Worm (Caenorhabditis elegans): ENCODE results near the gene Y116F11A.1.

The Y116F11A.1 gene

DNA sequence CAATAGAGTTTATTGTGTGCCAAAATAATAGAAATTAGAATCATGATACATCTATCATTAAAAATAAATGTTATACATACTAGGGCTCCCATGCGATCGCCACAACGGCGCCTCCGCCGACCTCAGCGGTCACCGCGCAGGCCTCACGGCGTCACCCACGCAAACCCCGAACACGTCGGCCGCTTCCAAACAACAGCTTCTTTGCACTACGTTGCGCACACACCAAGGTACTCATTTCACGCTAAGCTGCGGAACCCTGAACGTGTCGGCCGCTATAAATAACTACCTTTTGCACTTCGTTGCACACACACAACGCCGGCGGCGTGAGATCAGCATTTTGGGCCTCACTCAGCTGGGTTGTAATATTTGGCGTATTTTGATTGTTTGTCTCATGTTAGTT is 28.9 kb downstream of the Y116F11A.1 start:
- TF ChIP-seq aha-1 (tag) (peak; percentile 77), nhr-237 (tag; optimal IDR thresholded peaks at IDR 0.05) (no peak), set-16 (GFP tag; IDR thresholded peaks at IDR 0.05) (peak; percentile 77)

DNA sequence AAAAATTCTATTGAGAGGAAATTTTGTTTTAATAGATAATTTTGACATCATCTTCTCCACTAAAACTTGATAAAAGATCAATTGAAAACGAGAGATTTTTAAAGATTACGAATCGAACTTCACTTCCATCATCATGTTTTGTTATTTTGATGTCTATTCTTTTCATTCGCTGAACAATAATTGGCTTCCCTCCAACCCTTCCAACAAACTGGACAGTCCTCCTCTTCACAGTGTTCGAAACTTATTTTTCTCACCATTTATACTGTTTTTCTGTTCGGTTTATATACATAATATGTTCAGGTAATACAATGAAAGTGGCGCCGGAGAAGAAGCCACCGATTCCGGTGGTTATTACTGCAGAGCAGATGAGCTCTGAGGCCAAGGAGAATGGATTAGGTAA is 30.4 kb downstream of the Y116F11A.1 start, which contains the start of gene M162.5:
Gene M162.5, plus strand, starts transcription at position 301 of the 400 bp plus-strand sequence.
- TF ChIP-seq vab-7 (GFP tag; IDR thresholded peaks at IDR 0.05) (no peak), dmd-8 (GFP tag; IDR thresholded peaks at IDR 0.05) (no peak), ama-1 (optimal IDR thresholded peaks at IDR 0.05) (no peak), lin-29 (GFP tag; IDR thresholded peaks at IDR 0.05) (no peak), ces-1 (GFP tag; optimal IDR thresholded peaks at IDR 0.05) (no peak), nhr-76 (tag; optimal IDR thresholded peaks at IDR 0.05) (no peak), daf-12 (tag; optimal IDR thresholded peaks at IDR 0.05) (no peak), aha-1 (tag) (peak; percentile 42), mxl-3 (GFP tag; optimal IDR thresholded peaks at IDR 0.05) (no peak)

DNA sequence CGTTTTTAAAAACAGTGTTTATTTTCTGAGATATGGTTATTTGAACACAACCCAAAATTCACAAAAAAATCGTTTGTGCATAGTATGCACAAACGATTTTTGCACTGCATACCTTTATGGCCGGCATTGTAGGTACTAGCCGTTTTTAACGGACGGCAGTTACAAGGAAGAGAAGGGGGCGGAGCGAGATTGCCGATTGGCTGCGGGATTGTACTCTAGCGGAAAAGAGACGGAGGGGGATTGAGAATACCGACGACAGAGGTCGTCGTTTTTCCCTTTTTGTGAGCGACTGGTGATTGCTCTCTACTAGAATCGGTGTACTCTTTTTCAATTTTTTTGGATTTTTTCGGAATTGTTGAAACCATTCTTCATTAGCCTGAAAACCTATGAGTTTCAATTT is 37.3 kb downstream of the Y116F11A.1 start:
- TF ChIP-seq duxl-1 (tag; optimal IDR thresholded peaks at IDR 0.05; ENCODE audit: poor library complexity) (peak; percentile 54), Y48G9A.11 (GFP tag; IDR thresholded peaks at IDR 0.05) (no peak)

DNA sequence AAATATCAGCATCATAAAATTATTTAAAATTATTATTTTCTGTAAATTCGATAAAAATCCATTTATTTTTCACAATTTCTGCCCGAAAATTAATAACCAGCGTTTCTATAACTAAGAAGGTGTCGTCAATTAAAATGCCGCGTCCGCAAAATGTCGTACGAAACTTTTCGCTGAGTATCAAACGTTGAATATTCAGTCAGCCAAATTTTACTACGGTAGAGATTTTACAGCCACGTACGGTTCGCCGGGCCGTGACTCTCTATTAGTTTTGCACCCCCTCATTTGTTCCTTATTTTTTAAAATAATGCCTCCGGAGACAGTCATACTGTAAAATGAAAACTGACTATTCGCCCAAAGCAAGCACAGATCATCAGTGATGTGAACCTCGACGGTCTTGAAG is 40.5 kb downstream of the Y116F11A.1 start:
- TF ChIP-seq unc-130 (GFP tag; optimal IDR thresholded peaks at IDR 0.05): peak; percentile 49

DNA sequence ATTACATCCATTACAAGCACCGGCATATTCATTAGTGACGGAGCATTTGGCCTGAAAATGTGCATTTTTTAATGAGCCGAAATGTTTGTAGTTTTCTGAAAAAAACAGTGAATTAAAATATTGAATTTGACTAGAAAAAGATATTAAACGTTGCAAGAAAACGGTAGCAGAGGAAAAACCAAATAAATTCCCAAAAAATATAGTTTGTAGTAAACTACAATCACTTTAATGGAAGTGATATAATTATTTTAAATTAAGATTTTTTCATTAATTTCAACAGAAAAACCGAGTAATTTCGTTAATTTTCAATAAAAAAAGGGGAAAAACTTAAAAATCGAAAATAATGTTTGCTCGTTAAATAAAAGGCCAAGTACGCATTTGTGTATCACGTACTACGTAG is 41.3 kb downstream of the Y116F11A.1 start, which contains the start of gene M162.15:
Gene M162.15, minus strand, starts transcription at position 101 of the 400 bp plus-strand sequence.
- no peak for TF ChIP-seq unc-39 (tag; optimal IDR thresholded peaks at IDR 0.05)
- TF ChIP-seq unc-130 (GFP tag; optimal IDR thresholded peaks at IDR 0.05): no peak
- TF ChIP-seq nhr-76 (tag; optimal IDR thresholded peaks at IDR 0.05): no peak
- TF ChIP-seq nhr-42 (GFP tag; IDR thresholded peaks at IDR 0.05): no peak
- no peak for TF ChIP-seq R02D3.7 (tag; optimal IDR thresholded peaks at IDR 0.05)
- no peak for TF ChIP-seq zip-11 (GFP tag; IDR thresholded peaks at IDR 0.05)
- TF ChIP-seq T20F7.1 (GFP tag; optimal IDR thresholded peaks at IDR 0.05): no peak
- TF ChIP-seq F49E8.2 (tag; optimal IDR thresholded peaks at IDR 0.05; ENCODE audit: borderline replicate concordance): no peak
- TF ChIP-seq arid-1 (GFP tag; conservative IDR thresholded peaks at IDR 0.05): no peak
- TF ChIP-seq ZK546.5 (tag; optimal IDR thresholded peaks at IDR 0.05): no peak
- TF ChIP-seq nhr-41 (GFP tag; IDR thresholded peaks at IDR 0.05): no peak
- no peak for TF ChIP-seq daf-19 (GFP tag; conservative IDR thresholded peaks at IDR 0.05)
- no peak for TF ChIP-seq zip-2 (tag; optimal IDR thresholded peaks at IDR 0.05)
- no peak for TF ChIP-seq mes-2 (tag; optimal IDR thresholded peaks at IDR 0.05; ENCODE audit: poor library complexity, severe bottlenecking)
- no peak for TF ChIP-seq snpc-4 (tag; optimal IDR thresholded peaks at IDR 0.05)
- TF ChIP-seq lin-38 (GFP tag; IDR thresholded peaks at IDR 0.05): no peak
- no peak for TF ChIP-seq zfp-2 (tag; optimal IDR thresholded peaks at IDR 0.05)
- no peak for TF ChIP-seq lin-29 (GFP tag; IDR thresholded peaks at IDR 0.05)
- no peak for TF ChIP-seq hlh-11 (tag; optimal IDR thresholded peaks at IDR 0.05)
- TF ChIP-seq ZK337.2 (GFP tag; IDR thresholded peaks at IDR 0.05): no peak

DNA sequence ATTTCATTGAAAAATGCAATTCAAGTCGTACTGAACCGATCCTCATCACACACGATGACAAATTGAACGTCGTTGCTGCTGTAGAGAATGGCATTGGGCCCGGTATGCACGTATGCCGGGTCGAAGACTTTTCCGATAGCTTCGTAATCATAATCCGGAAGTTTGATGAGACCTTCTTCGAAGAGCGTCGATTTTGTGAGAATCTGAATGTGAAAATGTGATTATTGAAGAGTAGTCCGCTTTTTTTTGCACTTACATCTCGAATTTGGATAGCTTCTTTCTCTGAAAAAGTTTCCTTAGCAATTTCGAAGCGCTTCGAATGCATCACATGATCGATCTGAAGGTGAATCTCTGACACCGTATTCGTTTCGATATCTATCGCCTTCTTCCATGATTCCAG is 46.8 kb downstream of the Y116F11A.1 start, which contains the start of gene fbxa-118:
Gene fbxa-118, minus strand, starts transcription at position 101 of the 400 bp plus-strand sequence.
- no peak for TF ChIP-seq lin-38 (GFP tag; IDR thresholded peaks at IDR 0.05)
- TF ChIP-seq ceh-62 (tag; optimal IDR thresholded peaks at IDR 0.05): no peak
- TF ChIP-seq snpc-1.2 (GFP tag; IDR thresholded peaks at IDR 0.05): no peak
- no peak for TF ChIP-seq saeg-2 (GFP tag; IDR thresholded peaks at IDR 0.05)
- TF ChIP-seq zip-2 (tag; optimal IDR thresholded peaks at IDR 0.05): no peak
- TF ChIP-seq aha-1 (tag): no peak
- TF ChIP-seq F26F4.8 (GFP tag; conservative IDR thresholded peaks at IDR 0.05): no peak
- TF ChIP-seq rbr-2 (tag; optimal IDR thresholded peaks at IDR 0.05): no peak

Data from whole organism, L4 larva.